Fruit fly (Drosophila melanogaster): ENCODE data around the gene Fhos.

Gene Fhos

DNA sequence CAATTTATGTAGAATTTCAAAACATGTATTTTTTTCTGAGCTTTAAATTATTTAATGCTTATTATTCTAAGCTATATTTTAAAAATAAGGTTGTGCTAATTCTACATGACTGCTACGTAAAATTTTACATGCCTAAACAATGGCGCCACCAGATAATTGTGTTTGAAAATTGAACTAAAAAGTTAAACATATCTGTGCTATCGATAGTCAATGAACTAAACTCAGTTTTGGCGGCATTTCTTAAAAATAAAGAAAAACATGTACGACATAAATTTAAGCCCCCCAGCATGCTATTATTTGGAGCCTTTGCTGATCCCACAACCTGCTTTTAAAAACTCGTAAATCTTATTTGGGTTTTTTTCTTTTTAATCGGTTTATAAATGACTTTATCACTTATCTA, 34.8 kb upstream of the Fhos start (continued):
- TF ChIP-seq CG7745 (tag; optimal IDR thresholded peaks at IDR 0.05), result no peak
- peak; percentile 16 for TF ChIP-seq gfzf (GFP tag; optimal IDR thresholded peaks at IDR 0.05)
- no peak for TF ChIP-seq danr (GFP tag; IDR thresholded peaks at IDR 0.05)
- peak; percentile 78 for TF ChIP-seq Med (GFP tag)
- no peak for TF ChIP-seq Hmx (GFP tag; optimal IDR thresholded peaks at IDR 0.05)
- TF ChIP-seq CG13424 (tag; optimal IDR thresholded peaks at IDR 0.05), result no peak
- no peak for TF ChIP-seq bab2 (GFP tag; optimal IDR thresholded peaks at IDR 0.05)
- TF ChIP-seq row (GFP tag; IDR thresholded peaks at IDR 0.05), result no peak
- TF ChIP-seq CG11247 (GFP tag; IDR thresholded peaks at IDR 0.05), result no peak
- TF ChIP-seq CG5245 (GFP tag; optimal IDR thresholded peaks at IDR 0.05), result no peak
- no peak for TF ChIP-seq NC2α (GFP tag; optimal IDR thresholded peaks at IDR 0.05)
- TF ChIP-seq Scr (GFP tag; IDR thresholded peaks at IDR 0.05; ENCODE audit: partially characterized antibody), result peak; percentile 77
- TF ChIP-seq CG18619 (GFP tag; optimal IDR thresholded peaks at IDR 0.05), result no peak
- no peak for TF ChIP-seq CG1792 (GFP tag; optimal IDR thresholded peaks at IDR 0.05)
- no peak for TF ChIP-seq klu (GFP tag; IDR thresholded peaks at IDR 0.05)
- TF ChIP-seq Doc2 (GFP tag; IDR thresholded peaks at IDR 0.05), result no peak
- no peak for TF ChIP-seq Hr3 (GFP tag; optimal IDR thresholded peaks at IDR 0.05)
- no peak for TF ChIP-seq Drgx (GFP tag; IDR thresholded peaks at IDR 0.05)
- no peak for TF ChIP-seq jing (GFP tag; optimal IDR thresholded peaks at IDR 0.05)
- peak; percentile 91 for TF ChIP-seq Dref (GFP tag; IDR thresholded peaks at IDR 0.05)
- no peak for TF ChIP-seq CG10209 (GFP tag; optimal IDR thresholded peaks at IDR 0.05)
- no peak for TF ChIP-seq CG10565 (GFP tag; optimal IDR thresholded peaks at IDR 0.05)
- no peak for TF ChIP-seq CG34376 (GFP tag; optimal IDR thresholded peaks at IDR 0.05)
- TF ChIP-seq zfh1 (GFP tag; IDR thresholded peaks at IDR 0.05), result 0 out of 3 replicates have a peak, but pooled peaks have one; percentile 3
- TF ChIP-seq wor (GFP tag; IDR thresholded peaks at IDR 0.05), result no peak
- TF ChIP-seq D19B (GFP tag; optimal IDR thresholded peaks at IDR 0.05), result no peak
- no peak for TF ChIP-seq Six4 (GFP tag; optimal IDR thresholded peaks at IDR 0.05)
- no peak for TF ChIP-seq cad (GFP tag; optimal IDR thresholded peaks at IDR 0.05)
- no peak; the same call in 2 of the 3 replicates for TF ChIP-seq mld (GFP tag; IDR thresholded peaks at IDR 0.05; ENCODE audit: partially characterized antibody)
- TF ChIP-seq croc (GFP tag; conservative IDR thresholded peaks at IDR 0.05), result no peak
- TF ChIP-seq CG10321 (GFP tag; IDR thresholded peaks at IDR 0.05), result no peak
- no peak for TF ChIP-seq nau (GFP tag; optimal IDR thresholded peaks at IDR 0.05)
- no peak for TF ChIP-seq CG16779 (GFP tag; IDR thresholded peaks at IDR 0.05)
- TF ChIP-seq Aef1 (GFP tag; IDR thresholded peaks at IDR 0.05), result no peak
- no peak for TF ChIP-seq seq (GFP tag; IDR thresholded peaks at IDR 0.05)
- TF ChIP-seq her (GFP tag; optimal IDR thresholded peaks at IDR 0.05), result no peak
- no peak for TF ChIP-seq slbo (GFP tag; IDR thresholded peaks at IDR 0.05)
- TF ChIP-seq Ets65A (GFP tag), result peak; percentile 29
- TF ChIP-seq CG17802 (tag; optimal IDR thresholded peaks at IDR 0.05), result no peak
- TF ChIP-seq CG33213 (GFP tag; optimal IDR thresholded peaks at IDR 0.05), result peak; percentile 0
- TF ChIP-seq CG16813 (GFP tag; IDR thresholded peaks at IDR 0.05; ENCODE audit: partially characterized antibody), result peak; percentile 75
- TF ChIP-seq Pdp1 (GFP tag; optimal IDR thresholded peaks at IDR 0.05), result no peak
- no peak for TF ChIP-seq Bteb2 (GFP tag; optimal IDR thresholded peaks at IDR 0.05)
- no peak for TF ChIP-seq Oaz (GFP tag; IDR thresholded peaks at IDR 0.05)
- TF ChIP-seq Elba2 (GFP tag; optimal IDR thresholded peaks at IDR 0.05), result no peak
- no peak for TF ChIP-seq CG30020 (tag; optimal IDR thresholded peaks at IDR 0.05)
- TF ChIP-seq Atf6 (GFP tag; IDR thresholded peaks at IDR 0.05), result peak; percentile 15; the same call in 1 of the 2 replicates
- TF ChIP-seq CG17385 (GFP tag; optimal IDR thresholded peaks at IDR 0.05), result no peak
- peak; percentile 43 for TF ChIP-seq CG2712 (tag; optimal IDR thresholded peaks at IDR 0.05)
- TF ChIP-seq CG2116 (GFP tag; optimal IDR thresholded peaks at IDR 0.05), result peak; percentile 87
- TF ChIP-seq CG7963 (GFP tag; IDR thresholded peaks at IDR 0.05; ENCODE audit: partially characterized antibody), result peak; percentile 62
- TF ChIP-seq sd (tag; optimal IDR thresholded peaks at IDR 0.05), result peak; percentile 95

All from whole organism, embryonic.